Worm (Caenorhabditis elegans) whole organism, mixed stage, embryonic: Measurements from ENCODE around the gene ceh-7.

Experiments used
- elt-3 ChIP-seq: fragments of 150-350 bp; optimal IDR thresholded peaks from 2 replicates; lab custom pipeline; 2014; ENCODE audit warnings: missing biosample characterization, missing genetic modification characterization
- hlh-1 ChIP-seq: fragments of 150-350 bp; optimal IDR thresholded peaks from 2 replicates; lab custom pipeline; 2014; ENCODE audit warnings: missing biosample characterization, missing genetic modification reagents, missing genetic modification characterization
- snpc-4 ChIP-seq: fragments of 150-350 bp; optimal IDR thresholded peaks from 2 replicates; lab custom pipeline; 2014; ENCODE audit warnings: missing biosample characterization, missing genetic modification characterization
- sptf-1 ChIP-seq: sonication (generic microtip); optimal IDR thresholded peaks from 2 replicates; lab custom pipeline; 2017; ENCODE audit warnings: mild to moderate bottlenecking, missing genetic modification characterization, moderate library complexity, missing compliant biosample characterization
- ztf-11 ChIP-seq: fragments of 150-350 bp; optimal IDR thresholded peaks from 2 replicates; lab custom pipeline; 2014; ENCODE audit warnings: missing biosample characterization, missing genetic modification characterization

ce11 chrII:8737456-8737855 lies 33.8 kb upstream of the ceh-7 start, which contains the start of gene idpb-4:
- TF ChIP-seq ztf-11 (tag; lab: Kevin White, UChicago) (no peak), sptf-1 (tag; lab: Kevin White, UChicago) (no peak), snpc-4 (no peak), hlh-1 (no peak), elt-3 (tag; lab: Kevin White, UChicago) (no peak)
